Fruit fly (Drosophila melanogaster): ENCODE results near the gene CG13950.
A peak's percentile ranks its signal among the peaks of the same experiment; 100 is the strongest.

Gene CG13950

dm6 chr2L:889799-890198, 29.8 kb downstream of the CG13950 start (continued):
- no peak for TF ChIP-seq Dfd (GFP tag; optimal IDR thresholded peaks at IDR 0.05)
- no peak for TF ChIP-seq CG9932 (GFP tag; IDR thresholded peaks at IDR 0.05)
- no peak for TF ChIP-seq wek (GFP tag; optimal IDR thresholded peaks at IDR 0.05)
- TF ChIP-seq jing (GFP tag; optimal IDR thresholded peaks at IDR 0.05): no peak
- TF ChIP-seq sim (GFP tag; IDR thresholded peaks at IDR 0.05): no peak
- no peak for TF ChIP-seq gcm (GFP tag; optimal IDR thresholded peaks at IDR 0.05)
- no peak for TF ChIP-seq CG1602 (GFP tag; optimal IDR thresholded peaks at IDR 0.05)
- TF ChIP-seq danr (GFP tag; IDR thresholded peaks at IDR 0.05): no peak
- TF ChIP-seq row (GFP tag; IDR thresholded peaks at IDR 0.05): peak; percentile 79
- no peak for TF ChIP-seq ash1 (GFP tag; optimal IDR thresholded peaks at IDR 0.05)
- TF ChIP-seq CG8944 (GFP tag; optimal IDR thresholded peaks at IDR 0.05): no peak
- TF ChIP-seq phol (tag; optimal IDR thresholded peaks at IDR 0.05): no peak
- no peak for TF ChIP-seq grn (GFP tag; optimal IDR thresholded peaks at IDR 0.05)
- TF ChIP-seq pita (GFP tag; optimal IDR thresholded peaks at IDR 0.05): no peak
- no peak for TF ChIP-seq CG17802 (tag; optimal IDR thresholded peaks at IDR 0.05)
- TF ChIP-seq sug (tag; optimal IDR thresholded peaks at IDR 0.05): no peak
- TF ChIP-seq zfh2 (GFP tag; optimal IDR thresholded peaks at IDR 0.05): no peak
- no peak for TF ChIP-seq CG3163 (GFP tag; optimal IDR thresholded peaks at IDR 0.05)
- peak; percentile 16 for TF ChIP-seq CG7839 (tag; optimal IDR thresholded peaks at IDR 0.05)
- no peak for TF ChIP-seq ro (GFP tag; IDR thresholded peaks at IDR 0.05)
- TF ChIP-seq CG15011 (GFP tag; optimal IDR thresholded peaks at IDR 0.05): no peak
- TF ChIP-seq MESR4 (GFP tag; optimal IDR thresholded peaks at IDR 0.05): no peak
- TF ChIP-seq CG9437 (GFP tag; optimal IDR thresholded peaks at IDR 0.05): peak; percentile 18
- no peak for TF ChIP-seq run (tag; optimal IDR thresholded peaks at IDR 0.05)
- TF ChIP-seq CG2199 (GFP tag; IDR thresholded peaks at IDR 0.05): no peak
- peak; percentile 9 for TF ChIP-seq Dad (GFP tag; optimal IDR thresholded peaks at IDR 0.05)
- no peak for TF ChIP-seq tio (GFP tag; optimal IDR thresholded peaks at IDR 0.05)
- no peak for TF ChIP-seq CG11085 (GFP tag; IDR thresholded peaks at IDR 0.05)
- no peak for TF ChIP-seq CG16815 (GFP tag; optimal IDR thresholded peaks at IDR 0.05)
- TF ChIP-seq CG18476 (GFP tag; optimal IDR thresholded peaks at IDR 0.05): no peak
- TF ChIP-seq Rx (GFP tag; IDR thresholded peaks at IDR 0.05): 0 out of 2 replicates have a peak, but pooled peaks have one; percentile 30
- TF ChIP-seq Ssrp (tag; optimal IDR thresholded peaks at IDR 0.05): no peak
- TF ChIP-seq bcd (GFP tag; optimal IDR thresholded peaks at IDR 0.05): peak; percentile 2
- no peak for TF ChIP-seq mirr (GFP tag; optimal IDR thresholded peaks at IDR 0.05)
- TF ChIP-seq Meics (GFP tag; optimal IDR thresholded peaks at IDR 0.05): no peak
- no peak for TF ChIP-seq CG17568 (GFP tag; optimal IDR thresholded peaks at IDR 0.05)
- TF ChIP-seq mld (GFP tag; IDR thresholded peaks at IDR 0.05; ENCODE audit: partially characterized antibody): no peak
- TF ChIP-seq tap (tag; optimal IDR thresholded peaks at IDR 0.05): no peak
- peak; percentile 46; the same call in 1 of the 2 replicates for TF ChIP-seq CG14014 (GFP tag; IDR thresholded peaks at IDR 0.05)
- TF ChIP-seq CG12942 (GFP tag; optimal IDR thresholded peaks at IDR 0.05): peak; percentile 2
- TF ChIP-seq Hsf (GFP tag; optimal IDR thresholded peaks at IDR 0.05): peak; percentile 25
- TF ChIP-seq CG13894 (tag; optimal IDR thresholded peaks at IDR 0.05): no peak
- TF ChIP-seq Lim3 (GFP tag; IDR thresholded peaks at IDR 0.05): no peak
- peak; percentile 39 for TF ChIP-seq dmrt99B (tag; optimal IDR thresholded peaks at IDR 0.05)
- TF ChIP-seq otp (GFP tag; IDR thresholded peaks at IDR 0.05): peak; percentile 50; the same call in 1 of the 3 replicates
- 0 out of 2 replicates have a peak, but pooled peaks have one; percentile 21 for TF ChIP-seq stc (GFP tag; IDR thresholded peaks at IDR 0.05)
- no peak for TF ChIP-seq seq (GFP tag; IDR thresholded peaks at IDR 0.05)
- TF ChIP-seq Aef1 (GFP tag; IDR thresholded peaks at IDR 0.05): peak; percentile 43; the same call in 1 of the 3 replicates
- no peak for TF ChIP-seq CG34376 (GFP tag; optimal IDR thresholded peaks at IDR 0.05)
- no peak for TF ChIP-seq Dref (GFP tag; IDR thresholded peaks at IDR 0.05)
- no peak for TF ChIP-seq CG6254 (GFP tag; optimal IDR thresholded peaks at IDR 0.05)
- TF ChIP-seq CG11696 (GFP tag; IDR thresholded peaks at IDR 0.05): no peak

Measured in whole organism, embryonic.